Worm (Caenorhabditis elegans) whole organism, L3 larva: ENCODE measurements around the gene Y37E11B.5.

ENCODE experiments used
- R02D3.7 ChIP-seq: fragments of 150-350 bp; optimal IDR thresholded peaks from 2 replicates; lab custom pipeline; 2014; ENCODE audit warnings: missing biosample characterization, missing genetic modification characterization
- ZK546.5 ChIP-seq: sonication (generic microtip); optimal IDR thresholded peaks from 2 replicates; lab custom pipeline; 2017; ENCODE audit warnings: missing biosample characterization, missing genetic modification characterization
- ama-1 ChIP-seq: fragments of 150-350 bp; optimal IDR thresholded peaks from 2 replicates; lab custom pipeline; 2018
- ceh-16 ChIP-seq: sonication (generic microtip); optimal IDR thresholded peaks from 2 replicates; lab custom pipeline; 2017; ENCODE audit warnings: missing biosample characterization, missing genetic modification characterization
- ceh-28 ChIP-seq: fragments of 150-350 bp; optimal IDR thresholded peaks from 2 replicates; lab custom pipeline; 2014; ENCODE audit warnings: missing biosample characterization, missing genetic modification reagents, missing genetic modification characterization
- ceh-82 ChIP-seq: fragments of 150-350 bp; optimal IDR thresholded peaks from 2 replicates; lab custom pipeline; 2014; ENCODE audit warnings: missing biosample characterization, missing genetic modification characterization
- ceh-9 ChIP-seq: sonication (generic microtip); optimal IDR thresholded peaks from 2 replicates; lab custom pipeline; 2018; ENCODE audit warnings: missing biosample characterization, missing genetic modification characterization
- daf-12 ChIP-seq: fragments of 150-350 bp; optimal IDR thresholded peaks from 2 replicates; lab custom pipeline; 2014; ENCODE audit warnings: missing biosample characterization, missing genetic modification reagents, missing genetic modification characterization
- egl-5 ChIP-seq: fragments of 150-350 bp; optimal IDR thresholded peaks from 2 replicates; lab custom pipeline; 2017; ENCODE audit warnings: missing biosample characterization, missing genetic modification reagents, missing genetic modification characterization, inconsistent platforms
- elt-1 ChIP-seq: fragments of 150-350 bp; optimal IDR thresholded peaks from 2 replicates; lab custom pipeline; 2014; ENCODE audit warnings: missing biosample characterization, missing genetic modification characterization
- elt-2 ChIP-seq: sonication (generic microtip); optimal IDR thresholded peaks from 2 replicates; lab custom pipeline; 2016; ENCODE audit warnings: missing genetic modification reagents, mild to moderate bottlenecking, missing genetic modification characterization, missing compliant biosample characterization
- elt-3 ChIP-seq, 3 experiments: fragments of 150-350 bp in 1 of 3; sonication (generic microtip) in 2 of 3; optimal IDR thresholded peaks; 2 replicates in 2 of 3; 4 replicates in 1 of 3; lab custom pipeline; 2014 to 2017; ENCODE audit warnings: missing biosample characterization in 3 of 3, missing genetic modification characterization in 3 of 3
- eor-1 ChIP-seq, 2 experiments: fragments of 150-350 bp; optimal IDR thresholded peaks; 2 replicates each; lab custom pipeline; 2014 to 2018; ENCODE audit warnings: missing biosample characterization in 2 of 2, missing genetic modification characterization in 2 of 2
- fkh-10 ChIP-seq: sonication (generic microtip); optimal IDR thresholded peaks from 2 replicates; lab custom pipeline; 2017; ENCODE audit warnings: missing biosample characterization, missing genetic modification reagents, missing genetic modification characterization
- fkh-2 ChIP-seq: fragments of 150-350 bp; optimal IDR thresholded peaks from 2 replicates; lab custom pipeline; 2014; ENCODE audit warnings: missing biosample characterization, missing genetic modification reagents, missing genetic modification characterization
- fos-1 ChIP-seq: fragments of 150-350 bp; optimal IDR thresholded peaks from 2 replicates; lab custom pipeline; 2014; ENCODE audit warnings: missing biosample characterization, missing genetic modification characterization
- hmg-11 ChIP-seq: sonication (generic microtip); optimal IDR thresholded peaks from 2 replicates; lab custom pipeline; 2016; ENCODE audit warnings: missing genetic modification characterization, missing compliant biosample characterization
- jun-1 ChIP-seq: fragments of 150-350 bp; optimal IDR thresholded peaks from 2 replicates; lab custom pipeline; 2014; ENCODE audit warnings: missing biosample characterization, missing genetic modification reagents, missing genetic modification characterization
- lin-15B ChIP-seq: fragments of 150-350 bp; optimal IDR thresholded peaks from 2 replicates; lab custom pipeline; 2014; ENCODE audit warnings: missing biosample characterization, missing genetic modification characterization
- lin-39 ChIP-seq: fragments of 150-350 bp; optimal IDR thresholded peaks from 2 replicates; lab custom pipeline; 2018; ENCODE audit warnings: missing biosample characterization, missing genetic modification reagents, missing genetic modification characterization
- lsy-12 ChIP-seq: sonication (generic microtip); optimal IDR thresholded peaks from 2 replicates; lab custom pipeline; 2016; ENCODE audit warnings: mild to moderate bottlenecking, missing genetic modification characterization, missing compliant biosample characterization
- mdl-1 ChIP-seq: fragments of 150-350 bp; optimal IDR thresholded peaks from 2 replicates; lab custom pipeline; 2014; ENCODE audit warnings: missing biosample characterization, missing genetic modification characterization
- mml-1 ChIP-seq: fragments of 150-350 bp; sonication (generic microtip); optimal IDR thresholded peaks from 3 replicates; lab custom pipeline; 2014; ENCODE audit warnings: missing biosample characterization, missing genetic modification characterization
- nfya-1 ChIP-seq: sonication (generic microtip); optimal IDR thresholded peaks from 2 replicates; lab custom pipeline; 2017; ENCODE audit warnings: missing genetic modification characterization, mild to moderate bottlenecking, missing compliant biosample characterization, antibody characterized with exemption, moderate library complexity; ENCODE audit not compliant: insufficient read depth
- nhr-12 ChIP-seq: fragments of 150-350 bp; optimal IDR thresholded peaks from 2 replicates; lab custom pipeline; 2014; ENCODE audit warnings: missing biosample characterization, missing genetic modification characterization
- nhr-23 ChIP-seq: fragments of 150-350 bp; optimal IDR thresholded peaks from 2 replicates; lab custom pipeline; 2014; ENCODE audit warnings: missing biosample characterization, missing genetic modification reagents, missing genetic modification characterization
- nhr-237 ChIP-seq: fragments of 150-350 bp; optimal IDR thresholded peaks from 2 replicates; lab custom pipeline; 2014; ENCODE audit warnings: missing biosample characterization, missing genetic modification characterization
- nhr-28 ChIP-seq: fragments of 150-350 bp; optimal IDR thresholded peaks from 2 replicates; lab custom pipeline; 2014; ENCODE audit warnings: missing biosample characterization, missing genetic modification characterization
- nhr-43 ChIP-seq: sonication (generic microtip); optimal IDR thresholded peaks from 2 replicates; lab custom pipeline; 2016; ENCODE audit warnings: mild to moderate bottlenecking, missing genetic modification characterization, missing compliant biosample characterization; ENCODE audit not compliant: poor library complexity, severe bottlenecking
- nhr-67 ChIP-seq: fragments of 150-350 bp; optimal IDR thresholded peaks from 2 replicates; lab custom pipeline; 2014; ENCODE audit warnings: missing biosample characterization, missing genetic modification characterization
- nhr-76 ChIP-seq: fragments of 150-350 bp; sonication (generic microtip); optimal IDR thresholded peaks from 5 replicates; lab custom pipeline; 2014; ENCODE audit warnings: missing biosample characterization, missing genetic modification characterization
- nhr-77 ChIP-seq: fragments of 150-350 bp; optimal IDR thresholded peaks from 2 replicates; lab custom pipeline; 2014; ENCODE audit warnings: missing biosample characterization, missing genetic modification characterization
- pha-4 ChIP-seq: fragments of 150-350 bp; optimal IDR thresholded peaks from 2 replicates; lab custom pipeline; 2014; ENCODE audit warnings: missing biosample characterization, missing genetic modification reagents, missing genetic modification characterization
- pqm-1 ChIP-seq: fragments of 150-350 bp; optimal IDR thresholded peaks from 2 replicates; lab custom pipeline; 2017; ENCODE audit warnings: missing biosample characterization, missing genetic modification characterization, inconsistent platforms
- sea-2 ChIP-seq: fragments of 150-350 bp; sonication (generic microtip); optimal IDR thresholded peaks from 4 replicates; lab custom pipeline; 2014; ENCODE audit warnings: missing biosample characterization, missing genetic modification reagents, missing genetic modification characterization
- skn-1 ChIP-seq: fragments of 150-350 bp; optimal IDR thresholded peaks from 2 replicates; lab custom pipeline; 2014; ENCODE audit warnings: missing biosample characterization, missing genetic modification characterization
- snpc-4 ChIP-seq: fragments of 150-350 bp; optimal IDR thresholded peaks from 2 replicates; lab custom pipeline; 2014; ENCODE audit warnings: missing biosample characterization, missing genetic modification characterization
- tbx-2 ChIP-seq: sonication (generic microtip); optimal IDR thresholded peaks from 2 replicates; lab custom pipeline; 2016; ENCODE audit warnings: mild to moderate bottlenecking, missing genetic modification characterization, missing compliant biosample characterization
- unc-39 ChIP-seq: sonication (generic microtip); optimal IDR thresholded peaks from 4 replicates; lab custom pipeline; 2017; ENCODE audit warnings: missing biosample characterization, missing genetic modification characterization
- unc-62 ChIP-seq: fragments of 150-350 bp; sonication (generic microtip); optimal IDR thresholded peaks from 4 replicates; lab custom pipeline; 2014; ENCODE audit warnings: missing biosample characterization, missing genetic modification reagents, missing genetic modification characterization
- zag-1 ChIP-seq: fragments of 150-350 bp; optimal IDR thresholded peaks from 2 replicates; lab custom pipeline; 2014; ENCODE audit warnings: missing biosample characterization, missing genetic modification characterization
- ztf-11 ChIP-seq: fragments of 150-350 bp; optimal IDR thresholded peaks from 2 replicates; lab custom pipeline; 2014; ENCODE audit warnings: missing biosample characterization, missing genetic modification characterization
- ztf-4 ChIP-seq: fragments of 150-350 bp; optimal IDR thresholded peaks from 2 replicates; lab custom pipeline; 2014; ENCODE audit warnings: missing biosample characterization, missing genetic modification characterization

Gene Y37E11B.5

ce11 chrIV:3644863-3645378 is 46.6 kb upstream of the Y37E11B.5 start (continued):
- TF ChIP-seq nhr-76 (tag; lab: Kevin White, UChicago) (no peak), nfya-1 (tag; lab: Kevin White, UChicago) (no peak), pha-4 (tag; lab: Kevin White, UChicago) (no peak), elt-3 (tag; optimal IDR thresholded peaks at IDR 0.05; lab: Kevin White, UChicago) (peak in 1 of 3 experiments; percentile 16), egl-5 (no peak), sea-2 (GFP tag; lab: Kevin White, UChicago) (no peak), nhr-67 (tag; lab: Kevin White, UChicago) (no peak), nhr-28 (tag; lab: Kevin White, UChicago) (no peak), lin-39 (tag; lab: Kevin White, UChicago) (no peak), mml-1 (no peak), nhr-23 (tag; lab: Kevin White, UChicago) (no peak), fkh-10 (no peak)

ce11 chrIV:3642189-3642588 is 43.8 kb upstream of the Y37E11B.5 start, which contains the start of gene CC8.3:
Gene CC8.3 (minus strand): TSS chrIV:3642289.
- TF ChIP-seq lin-39 (tag; lab: Kevin White, UChicago): no peak
- TF ChIP-seq unc-62 (GFP tag; lab: Kevin White, UChicago): no peak
- no peak for TF ChIP-seq pqm-1 (tag; lab: Kevin White, UChicago)
- no peak for TF ChIP-seq ztf-11 (tag; lab: Kevin White, UChicago)

DNA sequence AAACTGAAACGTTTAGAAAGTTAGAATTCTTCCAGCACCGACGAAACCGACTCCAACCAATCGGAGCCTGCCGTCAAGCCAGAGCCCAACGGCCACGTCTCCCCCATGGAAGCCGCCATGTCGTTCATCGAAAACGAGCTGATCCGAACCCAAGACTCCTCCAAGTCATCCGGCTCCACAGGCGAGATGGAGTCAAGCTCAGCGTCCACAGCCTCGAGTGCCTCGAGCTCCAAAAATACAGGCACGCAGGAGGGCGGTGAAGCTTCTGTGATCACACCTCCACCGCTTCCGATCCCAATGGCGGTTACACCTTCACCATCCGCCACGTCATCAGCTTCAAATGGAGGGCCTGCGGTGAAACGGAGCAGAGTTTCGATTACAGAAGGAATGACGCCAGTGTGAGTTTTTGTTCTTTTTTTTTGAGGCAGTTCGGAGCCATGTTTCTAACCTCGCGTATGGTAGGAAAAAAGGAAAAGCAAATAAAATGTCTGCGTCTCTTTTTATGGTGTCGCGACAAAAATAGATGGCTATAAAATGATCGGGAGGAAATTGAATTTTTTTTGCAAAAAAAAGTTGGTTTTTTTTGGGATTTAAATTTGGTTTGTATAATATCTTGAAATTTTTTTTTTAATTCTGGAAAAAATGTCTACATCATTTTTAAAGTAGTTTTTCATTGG is 40.0 kb upstream of the Y37E11B.5 start:
- peak; percentile 52 for TF ChIP-seq pha-4 (tag; lab: Kevin White, UChicago)
- no peak for TF ChIP-seq egl-5
- peak; percentile 40 for TF ChIP-seq lin-15B

DNA sequence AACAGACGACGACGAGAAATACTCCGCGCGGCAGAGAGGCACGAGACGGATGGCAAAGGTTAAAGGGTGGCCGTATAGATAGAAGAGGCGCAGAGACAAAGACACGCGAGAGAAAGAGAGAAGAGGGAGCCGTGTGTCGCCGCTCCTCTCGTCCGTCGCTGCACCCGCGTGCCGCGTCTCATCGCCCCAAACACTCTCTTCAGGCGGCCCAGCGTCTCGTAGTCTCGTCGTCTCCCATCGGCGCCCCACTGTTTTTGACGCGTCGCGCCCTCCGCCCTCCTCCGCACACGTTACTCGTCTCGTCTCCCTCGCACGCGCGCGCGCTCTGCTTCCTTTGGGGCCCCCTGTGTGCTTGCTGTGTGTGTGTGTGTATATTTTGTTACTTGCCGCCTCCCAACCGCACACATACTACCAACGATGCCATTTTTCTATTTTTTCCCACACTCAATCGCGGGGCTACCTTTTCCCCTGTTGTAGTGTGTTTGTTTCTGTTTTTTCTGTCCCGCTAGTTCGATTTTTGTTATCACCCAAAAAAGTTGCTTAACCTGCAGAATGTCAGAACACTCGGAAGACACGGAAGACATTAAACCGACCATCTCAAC is 38.3 kb upstream of the Y37E11B.5 start, which contains the start of gene madf-9:
TSS of gene madf-9 (plus strand) at position 552 of the 602 bp plus-strand sequence.
- TF ChIP-seq nhr-23 (tag; lab: Kevin White, UChicago) (peak; percentile 28), nhr-28 (tag; lab: Kevin White, UChicago) (no peak), elt-3 (tag; optimal IDR thresholded peaks at IDR 0.05; lab: Kevin White, UChicago) (no peak), ZK546.5 (tag; lab: Kevin White, UChicago) (no peak), elt-1 (tag; lab: Kevin White, UChicago) (no peak), ceh-82 (tag; lab: Kevin White, UChicago) (no peak), mdl-1 (tag; lab: Kevin White, UChicago) (peak; percentile 65), jun-1 (tag; lab: Kevin White, UChicago) (peak; percentile 56), lin-15B (peak; percentile 16), elt-2 (peak; percentile 43), zag-1 (no peak), ceh-28 (tag; lab: Kevin White, UChicago) (no peak), ceh-16 (tag; lab: Kevin White, UChicago) (no peak), nhr-43 (tag; lab: Kevin White, UChicago) (peak; percentile 73), nhr-67 (tag; lab: Kevin White, UChicago) (no peak), lin-39 (tag; lab: Kevin White, UChicago) (peak; percentile 64), ztf-4 (no peak), R02D3.7 (tag; lab: Kevin White, UChicago) (peak; percentile 2), eor-1 (tag; optimal IDR thresholded peaks at IDR 0.05; lab: Kevin White, UChicago) (no peak), nhr-12 (tag; lab: Kevin White, UChicago) (no peak), tbx-2 (tag; lab: Kevin White, UChicago) (peak; percentile 58), nhr-77 (no peak), hmg-11 (tag; lab: Kevin White, UChicago) (peak; percentile 99), mml-1 (no peak), daf-12 (no peak), pqm-1 (tag; lab: Kevin White, UChicago) (no peak), ztf-11 (tag; lab: Kevin White, UChicago) (no peak), fos-1 (tag; lab: Kevin White, UChicago) (no peak), egl-5 (no peak), lsy-12 (tag; lab: Kevin White, UChicago) (peak; percentile 66), pha-4 (tag; lab: Kevin White, UChicago) (peak; percentile 49), nfya-1 (tag; lab: Kevin White, UChicago) (peak; percentile 79), ama-1 (lab: Kevin White, UChicago) (no peak), unc-62 (GFP tag; lab: Kevin White, UChicago) (no peak), skn-1 (tag; lab: Kevin White, UChicago) (no peak), snpc-4 (tag; lab: Kevin White, UChicago) (peak; percentile 68), nhr-237 (tag; lab: Kevin White, UChicago) (no peak), fkh-2 (no peak), nhr-76 (tag; lab: Kevin White, UChicago) (no peak), ceh-9 (tag; lab: Kevin White, UChicago) (no peak), fkh-10 (no peak), unc-39 (tag; lab: Kevin White, UChicago) (no peak)
